Worm (Caenorhabditis elegans): Measurements from ENCODE around the gene srh-137.

srh-137 gene

DNA sequence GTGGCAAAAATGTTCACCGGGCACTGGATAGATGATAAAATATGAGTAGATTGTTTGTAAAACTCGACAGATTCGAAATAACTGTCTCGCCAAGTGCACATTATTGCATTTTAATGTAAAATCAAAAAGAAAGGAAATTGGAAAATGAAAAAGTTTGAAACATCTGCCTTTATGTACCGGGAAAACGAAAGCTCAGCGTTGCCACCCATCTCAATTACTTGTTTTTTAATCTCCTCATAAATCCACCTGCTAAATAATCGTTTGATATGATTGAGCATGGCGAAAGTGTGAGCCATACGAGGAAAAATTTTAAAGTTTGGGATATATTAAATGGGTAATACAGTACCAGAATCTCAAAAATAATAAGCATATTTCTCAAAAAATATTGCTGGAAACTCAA lies at the start of gene srh-137:
Gene srh-137, minus strand, starts transcription at position 101 of the 400 bp plus-strand sequence.
- no peak for TF ChIP-seq elt-1 (tag; optimal IDR thresholded peaks at IDR 0.05)
- no peak for TF ChIP-seq nhr-23 (tag; optimal IDR thresholded peaks at IDR 0.05)
- TF ChIP-seq ama-1 (optimal IDR thresholded peaks at IDR 0.05): no peak
- no peak for TF ChIP-seq fos-1 (tag; optimal IDR thresholded peaks at IDR 0.05)
- TF ChIP-seq fkh-10 (GFP tag; optimal IDR thresholded peaks at IDR 0.05): no peak
- TF ChIP-seq egl-5 (tag; optimal IDR thresholded peaks at IDR 0.05): no peak
- TF ChIP-seq aly-2 (tag; optimal IDR thresholded peaks at IDR 0.05): no peak
- no peak for TF ChIP-seq nhr-28 (tag; optimal IDR thresholded peaks at IDR 0.05)
- no peak for TF ChIP-seq lin-15B (tag; optimal IDR thresholded peaks at IDR 0.05)
- no peak for TF ChIP-seq nhr-43 (tag; optimal IDR thresholded peaks at IDR 0.05; ENCODE audit: poor library complexity, severe bottlenecking)
- TF ChIP-seq egl-27 (tag; optimal IDR thresholded peaks at IDR 0.05): no peak
- TF ChIP-seq tbx-2 (tag; optimal IDR thresholded peaks at IDR 0.05): no peak

DNA sequence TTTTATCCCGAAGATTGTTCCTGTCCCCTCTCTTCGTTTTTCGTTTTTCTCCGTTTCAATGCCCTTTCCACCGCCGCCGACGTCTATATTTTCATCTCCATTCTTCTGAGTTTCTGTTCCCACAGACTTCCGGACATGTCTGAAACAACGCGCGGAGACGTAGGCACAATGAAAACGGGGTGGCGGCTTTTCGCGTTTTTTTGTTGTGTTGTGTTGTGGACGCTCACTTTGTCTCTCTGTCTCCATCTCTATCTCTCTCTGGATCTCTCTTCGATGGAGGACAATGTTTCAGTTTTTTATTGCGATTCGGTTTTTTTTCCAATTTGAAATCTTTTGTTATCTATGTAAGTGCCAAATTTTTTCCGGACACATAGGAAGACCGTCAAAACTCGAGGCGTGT lies 43.5 kb upstream of the srh-137 start:
- no peak for TF ChIP-seq lin-15B (tag; optimal IDR thresholded peaks at IDR 0.05)
- no peak for TF ChIP-seq pha-4 (tag; optimal IDR thresholded peaks at IDR 0.05)
- no peak for TF ChIP-seq R02D3.7 (tag; optimal IDR thresholded peaks at IDR 0.05)
- TF ChIP-seq nhr-67 (tag; optimal IDR thresholded peaks at IDR 0.05): no peak
- no peak for TF ChIP-seq hmg-11 (tag; optimal IDR thresholded peaks at IDR 0.05)
- no peak for TF ChIP-seq lin-39 (tag; optimal IDR thresholded peaks at IDR 0.05)
- no peak for TF ChIP-seq elt-3 (tag; optimal IDR thresholded peaks at IDR 0.05)
- TF ChIP-seq tbx-2 (tag; optimal IDR thresholded peaks at IDR 0.05): no peak
- TF ChIP-seq nhr-11 (tag; optimal IDR thresholded peaks at IDR 0.05): no peak
- no peak for TF ChIP-seq jun-1 (tag; optimal IDR thresholded peaks at IDR 0.05)
- TF ChIP-seq nhr-23 (tag; optimal IDR thresholded peaks at IDR 0.05): no peak
- TF ChIP-seq pqm-1 (tag; optimal IDR thresholded peaks at IDR 0.05): no peak

DNA sequence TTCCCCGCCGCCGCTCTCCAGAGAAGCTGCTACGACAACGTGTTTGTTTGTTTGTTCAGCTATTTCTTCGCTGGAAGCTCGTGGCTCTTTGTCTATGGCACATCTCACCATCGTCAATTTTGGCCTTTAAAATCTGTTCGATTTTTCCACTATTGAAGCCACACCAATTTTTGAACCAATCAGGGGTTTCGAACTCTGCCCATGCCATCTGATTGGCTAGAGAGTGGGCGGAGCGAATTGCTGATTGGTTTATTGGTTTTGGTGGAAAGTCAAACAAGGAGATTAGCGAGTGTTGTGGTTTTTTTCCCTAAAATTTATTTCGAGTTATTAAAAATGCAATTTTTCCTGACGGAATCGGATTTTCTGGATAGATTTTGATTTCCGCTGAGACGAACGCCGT lies 39.7 kb upstream of the srh-137 start:
- no peak for TF ChIP-seq lin-15B (tag; optimal IDR thresholded peaks at IDR 0.05)
- TF ChIP-seq nfya-1 (tag; optimal IDR thresholded peaks at IDR 0.05; ENCODE audit: insufficient read depth): peak; percentile 75
- no peak for TF ChIP-seq ceh-16 (tag; optimal IDR thresholded peaks at IDR 0.05)

DNA sequence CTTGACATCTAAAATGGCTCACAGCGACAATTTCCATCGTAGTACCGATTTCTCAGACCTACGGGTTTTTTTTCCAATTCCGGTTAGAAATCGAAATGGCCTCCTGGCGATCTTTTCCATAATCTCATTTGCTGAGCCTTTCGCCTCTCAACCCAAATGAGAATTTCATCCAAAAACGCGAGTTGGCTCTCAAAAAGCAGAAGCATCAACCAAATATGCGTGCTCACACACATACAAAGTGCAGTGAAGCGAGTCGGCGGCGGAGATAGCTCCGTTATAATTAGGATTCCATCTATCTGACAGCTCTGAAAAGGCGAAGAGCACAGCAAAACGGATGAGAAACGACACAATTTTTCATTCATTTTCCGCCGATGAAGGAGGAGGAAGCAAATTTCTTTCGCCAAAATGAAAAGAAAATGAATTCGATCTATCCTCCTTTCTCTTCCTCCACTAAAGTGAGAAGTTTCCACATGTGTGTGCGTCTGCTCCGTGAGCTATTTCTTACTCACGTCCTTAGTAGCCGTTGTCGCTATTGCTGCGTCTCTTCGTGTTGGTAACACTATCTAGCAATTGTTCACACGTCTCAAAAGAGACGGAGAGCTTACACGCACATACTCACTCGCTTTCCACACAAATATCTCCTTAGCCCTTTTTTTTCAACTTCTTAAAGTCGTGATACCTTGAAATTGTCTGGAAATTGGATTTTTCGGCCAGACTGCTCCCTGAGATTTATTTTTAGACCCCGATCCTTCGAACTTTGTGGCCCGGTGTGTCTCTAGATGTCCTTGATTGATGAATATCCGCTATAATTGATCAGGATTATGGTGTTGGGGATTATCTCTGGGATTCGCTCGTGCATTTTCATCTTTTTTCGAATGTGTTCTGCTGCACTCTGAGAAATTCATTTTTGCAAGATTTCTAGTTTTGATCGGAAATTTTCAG lies 35.9 kb upstream of the srh-137 start:
- TF ChIP-seq hmg-11 (tag; optimal IDR thresholded peaks at IDR 0.05) (peak; percentile 35), nfya-1 (tag; optimal IDR thresholded peaks at IDR 0.05; ENCODE audit: insufficient read depth) (peak; percentile 21), nhr-76 (tag; optimal IDR thresholded peaks at IDR 0.05) (no peak), fkh-10 (GFP tag; optimal IDR thresholded peaks at IDR 0.05) (peak; percentile 27)

DNA sequence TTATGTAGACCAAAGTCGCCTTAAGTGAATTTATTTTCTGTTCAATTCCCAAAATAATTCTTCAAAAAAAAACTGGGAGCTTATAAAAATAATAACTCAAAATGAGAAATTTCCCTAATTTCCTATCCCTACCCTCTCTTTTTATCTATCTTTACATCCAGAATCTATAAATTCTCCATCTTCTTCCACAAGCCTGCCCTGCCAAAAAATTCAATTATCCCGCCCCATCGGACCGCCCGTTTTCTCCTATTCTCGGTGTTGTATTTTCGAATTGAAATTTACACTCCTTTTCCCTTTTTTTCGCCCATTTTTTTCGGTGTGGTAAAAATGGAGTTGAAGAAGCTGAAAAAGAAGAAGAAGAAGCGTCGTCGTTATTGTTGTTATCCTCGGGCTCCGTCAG lies 33.0 kb upstream of the srh-137 start:
- no peak for TF ChIP-seq nhr-43 (tag; optimal IDR thresholded peaks at IDR 0.05; ENCODE audit: poor library complexity, severe bottlenecking)
- no peak for TF ChIP-seq ceh-9 (tag; optimal IDR thresholded peaks at IDR 0.05)
- no peak for TF ChIP-seq jun-1 (tag; optimal IDR thresholded peaks at IDR 0.05)
- no peak for TF ChIP-seq lsy-12 (tag; optimal IDR thresholded peaks at IDR 0.05)
- TF ChIP-seq fos-1 (tag; optimal IDR thresholded peaks at IDR 0.05): no peak
- no peak for TF ChIP-seq snpc-4 (tag; optimal IDR thresholded peaks at IDR 0.05)
- TF ChIP-seq nhr-12 (tag; optimal IDR thresholded peaks at IDR 0.05): no peak
- TF ChIP-seq ama-1 (optimal IDR thresholded peaks at IDR 0.05): no peak
- no peak for TF ChIP-seq ZK546.5 (tag; optimal IDR thresholded peaks at IDR 0.05)
- no peak for TF ChIP-seq eor-1 (tag; optimal IDR thresholded peaks at IDR 0.05)
- TF ChIP-seq nhr-25 (tag; optimal IDR thresholded peaks at IDR 0.05): no peak
- TF ChIP-seq pqm-1 (tag; optimal IDR thresholded peaks at IDR 0.05): no peak
- TF ChIP-seq lin-15B (tag; optimal IDR thresholded peaks at IDR 0.05): no peak
- no peak for TF ChIP-seq nhr-237 (tag; optimal IDR thresholded peaks at IDR 0.05)
- no peak for TF ChIP-seq zag-1 (tag; optimal IDR thresholded peaks at IDR 0.05)
- no peak for TF ChIP-seq tbx-2 (tag; optimal IDR thresholded peaks at IDR 0.05)
- no peak for TF ChIP-seq R02D3.7 (tag; optimal IDR thresholded peaks at IDR 0.05)
- TF ChIP-seq nhr-28 (tag; optimal IDR thresholded peaks at IDR 0.05): no peak
